Fruit fly (Drosophila melanogaster): ENCODE results near the gene CG7289.

DNA sequence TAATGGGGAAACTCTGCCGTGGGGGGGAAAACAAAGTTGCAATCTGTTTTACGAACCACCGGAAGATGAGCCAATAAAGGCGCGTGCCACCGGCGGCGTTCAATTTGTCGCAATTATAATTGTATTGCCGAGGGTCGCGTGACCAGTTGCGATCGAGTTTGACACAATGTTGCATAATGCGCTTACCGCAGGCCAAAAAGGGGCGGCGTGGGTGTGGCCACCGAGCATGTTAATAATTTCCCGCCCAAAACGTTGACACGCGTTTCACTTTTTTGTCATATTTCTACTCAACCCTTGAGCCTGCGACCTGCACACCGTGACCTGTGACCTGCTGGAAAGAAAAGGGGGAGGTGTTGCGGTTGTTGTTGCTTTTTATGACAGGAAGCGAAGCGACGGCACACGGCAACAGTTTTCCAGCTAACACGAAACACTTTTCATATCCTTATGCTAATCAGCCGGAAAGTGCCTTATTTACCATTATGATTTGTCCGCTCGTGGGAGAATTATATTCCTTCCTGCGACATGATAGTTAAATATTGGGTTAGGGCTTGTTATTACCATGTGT lies 20.0 kb upstream of the CG7289 start:
- TF ChIP-seq CG7045 (GFP tag; optimal IDR thresholded peaks at IDR 0.05) (no peak), pad (GFP tag; optimal IDR thresholded peaks at IDR 0.05) (no peak)

Data from whole organism, adult.